Worm (Caenorhabditis elegans) whole organism, L4 larva: ENCODE data around the gene nac-1.

Experiments used
- nhr-76 ChIP-seq: fragments of 150-350 bp; optimal IDR thresholded peaks from 2 replicates; lab custom pipeline; 2014; ENCODE audit warnings: missing biosample characterization, missing genetic modification characterization
- snpc-1.2 ChIP-seq: fragments of 200-800 bp; sonication (Bioruptor generic); IDR thresholded peaks from 2 replicates; pipeline ENCODE4 v1.3.6; 2022; ENCODE audit warnings: missing genetic modification reagents, missing genetic modification characterization, missing compliant biosample characterization
- tag-97 ChIP-seq: fragments of 200-800 bp; sonication (Bioruptor generic); IDR thresholded peaks from 2 replicates; pipeline ENCODE4 v1.3.6; 2022; ENCODE audit warnings: missing genetic modification characterization, missing compliant biosample characterization
- unc-62 ChIP-seq, 3 experiments: fragments of 150-350 bp in 1 of 3; sonication (generic microtip); optimal IDR thresholded peaks in 2 of 3; peaks in 1 of 3; 1 replicate in 1 of 3; 2 replicates in 2 of 3; lab custom pipeline; 2014 to 2017; ENCODE audit warnings: missing biosample characterization in 3 of 3, missing genetic modification characterization in 3 of 3, missing genetic modification reagents in 3 of 3, missing genotype in 1 of 3

ce11 chrX:14868200-14868599 is 26.7 kb upstream of the nac-1 start, which contains the start of gene F31F6.1:
- TF ChIP-seq unc-62 (GFP tag; optimal IDR thresholded peaks at IDR 0.05 in 1 of 2; lab: Kevin White, UChicago) = no peak
- TF ChIP-seq unc-62 (tag; optimal IDR thresholded peaks at IDR 0.05; lab: Kevin White, UChicago) = no peak
- TF ChIP-seq nhr-76 (tag; lab: Kevin White, UChicago) = no peak
- TF ChIP-seq tag-97 (GFP tag; lab: Robert Waterston, UW) = no peak
- no peak for TF ChIP-seq snpc-1.2 (GFP tag; lab: Robert Waterston, UW)
